Worm (Caenorhabditis elegans) whole organism, young adult: Measurements from ENCODE around the gene scrm-7.

Source experiments
- B0336.3 ChIP-seq: fragments of 200-800 bp; sonication (Bioruptor generic); IDR thresholded peaks from 2 replicates; pipeline ENCODE4 v1.3.6; 2022; ENCODE audit warnings: missing genetic modification characterization, missing compliant biosample characterization
- Y79H2A.3 ChIP-seq: fragments of 200-800 bp; sonication (Bioruptor generic); conservative IDR thresholded peaks from 2 replicates; pipeline ENCODE4 v1.3.6; 2022; ENCODE audit warnings: missing genetic modification reagents, missing genetic modification characterization, missing compliant biosample characterization
- attf-5 ChIP-seq: fragments of 200-800 bp; sonication (Bioruptor generic); optimal IDR thresholded peaks from 2 replicates; lab custom pipeline; 2018; ENCODE audit warnings: mild to moderate bottlenecking, missing genetic modification characterization, missing compliant biosample characterization
- bed-1 ChIP-seq: fragments of 200-800 bp; sonication (Bioruptor generic); IDR thresholded peaks from 2 replicates; pipeline ENCODE4 v1.3.6; 2022; ENCODE audit warnings: missing genetic modification reagents, missing genetic modification characterization, missing compliant biosample characterization
- cebp-2 ChIP-seq: fragments of 200-800 bp; sonication (Bioruptor generic); IDR thresholded peaks from 2 replicates; pipeline ENCODE4 v1.3.6; 2022; ENCODE audit warnings: missing genetic modification characterization, missing compliant biosample characterization
- ets-4 ChIP-seq: fragments of 200-800 bp; sonication (Bioruptor generic); optimal IDR thresholded peaks from 2 replicates; lab custom pipeline; 2018; ENCODE audit warnings: mild to moderate bottlenecking, missing genetic modification characterization, missing compliant biosample characterization
- hmg-20 ChIP-seq: fragments of 200-800 bp; sonication (Bioruptor generic); IDR thresholded peaks from 2 replicates; pipeline ENCODE4 v1.3.6; 2022; ENCODE audit warnings: missing genetic modification reagents, missing genetic modification characterization, missing compliant biosample characterization
- let-607 ChIP-seq, 2 experiments: fragments of 200-800 bp in 1 of 2; sonication (Bioruptor generic) in 1 of 2; sonication (generic microtip) in 1 of 2; optimal IDR thresholded peaks; 2 replicates each; lab custom pipeline; 2016 to 2018; ENCODE audit warnings: mild to moderate bottlenecking in 2 of 2, missing compliant biosample characterization in 2 of 2, missing genetic modification characterization in 2 of 2, moderate library complexity in 2 of 2, missing genotype in 1 of 2
- nfyb-1 ChIP-seq: fragments of 200-800 bp; sonication (Bioruptor generic); IDR thresholded peaks from 2 replicates; pipeline ENCODE4 v1.3.6; 2022; ENCODE audit warnings: missing genetic modification reagents, missing genetic modification characterization, missing compliant biosample characterization

ce11 chrV:14806204-14806737 is 26.7 kb upstream of the scrm-7 start:
- TF ChIP-seq Y79H2A.3 (GFP tag; lab: Robert Waterston, UW) (no peak), bed-1 (GFP tag; lab: Robert Waterston, UW) (no peak), hmg-20 (no peak), cebp-2 (GFP tag; lab: Robert Waterston, UW) (no peak), attf-5 (GFP tag; lab: Kevin White, UChicago) (no peak), nfyb-1 (GFP tag; lab: Robert Waterston, UW) (no peak), B0336.3 (GFP tag; lab: Robert Waterston, UW) (no peak), let-607 (tag; optimal IDR thresholded peaks at IDR 0.05; lab: Kevin White, UChicago) (no peak), ets-4 (no peak)
